Fruit fly (Drosophila melanogaster) whole organism, prepupa: ENCODE results near the gene sno.

Source experiments
- Blimp-1 ChIP-seq: fragments of 200-800 bp; sonication (Bioruptor generic); optimal IDR thresholded peaks from 3 replicates; lab custom pipeline; 2017; ENCODE audit warnings: missing biosample characterization, missing genetic modification characterization, mild to moderate bottlenecking, moderate library complexity, missing genetic modification reagents
- CG11762 ChIP-seq: fragments of 200-800 bp; sonication (Bioruptor generic); optimal IDR thresholded peaks from 3 replicates; lab custom pipeline; 2016; ENCODE audit warnings: missing biosample characterization, missing genetic modification characterization; ENCODE audit not compliant: insufficient read depth
- CG11902 ChIP-seq: fragments of 200-800 bp; sonication (Bioruptor generic); optimal IDR thresholded peaks from 3 replicates; lab custom pipeline; 2016; ENCODE audit warnings: missing biosample characterization, missing genetic modification characterization
- CG15336 ChIP-seq: fragments of 200-800 bp; sonication (Bioruptor generic); IDR thresholded peaks from 2 replicates; pipeline ENCODE4 v1.3.6; 2022; ENCODE audit warnings: missing biosample characterization, missing genetic modification characterization
- CG1621 ChIP-seq: fragments of 200-800 bp; sonication (Bioruptor generic); optimal IDR thresholded peaks from 3 replicates; lab custom pipeline; 2018; ENCODE audit warnings: missing biosample characterization, mild to moderate bottlenecking, missing genetic modification characterization
- CG16779 ChIP-seq: fragments of 200-800 bp; sonication (Bioruptor generic); optimal IDR thresholded peaks from 3 replicates; lab custom pipeline; 2017; ENCODE audit warnings: missing biosample characterization, mild to moderate bottlenecking, missing genetic modification characterization
- CG31627 ChIP-seq: fragments of 200-800 bp; sonication (Bioruptor generic); optimal IDR thresholded peaks from 3 replicates; lab custom pipeline; 2016; ENCODE audit warnings: missing biosample characterization, missing genetic modification characterization
- CG3919 ChIP-seq: fragments of 200-800 bp; sonication (Bioruptor generic); optimal IDR thresholded peaks from 3 replicates; lab custom pipeline; 2016; ENCODE audit warnings: missing biosample characterization, missing genetic modification characterization
- CG4318 ChIP-seq: fragments of 200-800 bp; sonication (Bioruptor generic); optimal IDR thresholded peaks from 3 replicates; lab custom pipeline; 2017; ENCODE audit warnings: missing biosample characterization, mild to moderate bottlenecking, missing genetic modification characterization
- CG6163 ChIP-seq: fragments of 200-800 bp; sonication (Bioruptor generic); IDR thresholded peaks from 3 replicates; pipeline ENCODE4 v1.3.6; 2022; ENCODE audit warnings: missing biosample characterization, missing genetic modification characterization
- CG6276 ChIP-seq: fragments of 200-800 bp; sonication (Bioruptor generic); optimal IDR thresholded peaks from 2 replicates; lab custom pipeline; 2017; ENCODE audit warnings: missing biosample characterization, mild to moderate bottlenecking, missing genetic modification characterization
- CG6792 ChIP-seq: fragments of 200-800 bp; sonication (Bioruptor generic); optimal IDR thresholded peaks from 3 replicates; lab custom pipeline; 2016; ENCODE audit warnings: missing biosample characterization, missing genetic modification characterization
- CG6808 ChIP-seq: fragments of 200-800 bp; sonication (Bioruptor generic); optimal IDR thresholded peaks from 3 replicates; lab custom pipeline; 2017; ENCODE audit warnings: missing biosample characterization, missing genetic modification characterization, mild to moderate bottlenecking, moderate library complexity, missing genetic modification reagents
- CG6854 ChIP-seq: fragments of 200-800 bp; sonication (Bioruptor generic); optimal IDR thresholded peaks from 2 replicates; lab custom pipeline; 2017; ENCODE audit warnings: missing biosample characterization, mild to moderate bottlenecking, missing genetic modification characterization
- CG7368 ChIP-seq: fragments of 200-800 bp; sonication (Bioruptor generic); optimal IDR thresholded peaks from 3 replicates; lab custom pipeline; 2016; ENCODE audit warnings: missing biosample characterization, missing genetic modification characterization
- CG8119 ChIP-seq: fragments of 200-800 bp; sonication (Bioruptor generic); IDR thresholded peaks from 3 replicates; pipeline ENCODE4 v1.3.6; 2022; ENCODE audit warnings: missing biosample characterization, missing genetic modification characterization
- CG8632 ChIP-seq: fragments of 200-800 bp; sonication (Bioruptor generic); optimal IDR thresholded peaks from 3 replicates; lab custom pipeline; 2016; ENCODE audit warnings: missing biosample characterization, missing genetic modification characterization
- CG9139 ChIP-seq: fragments of 200-800 bp; sonication (Bioruptor generic); optimal IDR thresholded peaks from 3 replicates; lab custom pipeline; 2017; ENCODE audit warnings: missing biosample characterization, mild to moderate bottlenecking, missing genetic modification characterization
- Eip75B ChIP-seq: fragments of 200-800 bp; sonication (Bioruptor generic); optimal IDR thresholded peaks from 3 replicates; lab custom pipeline; 2016; ENCODE audit warnings: missing biosample characterization, missing genetic modification characterization
- Eip78C ChIP-seq: fragments of 200-800 bp; sonication (Bioruptor generic); peaks from one replicate; lab custom pipeline; 2016; ENCODE audit warnings: missing biosample characterization, missing genetic modification characterization
- Eip93F ChIP-seq: fragments of 200-800 bp; sonication (Bioruptor generic); optimal IDR thresholded peaks from 2 replicates; lab custom pipeline; 2016; ENCODE audit warnings: missing biosample characterization, mild to moderate bottlenecking, missing genetic modification characterization
- Ets21C ChIP-seq: fragments of 200-800 bp; sonication (Bioruptor generic); optimal IDR thresholded peaks from 3 replicates; lab custom pipeline; 2016; ENCODE audit warnings: missing biosample characterization, missing genetic modification characterization
- Ets96B ChIP-seq: fragments of 200-800 bp; optimal IDR thresholded peaks from 2 replicates; lab custom pipeline; 2019; ENCODE audit warnings: missing biosample characterization, mild to moderate bottlenecking, missing genetic modification characterization, moderate library complexity
- Gug ChIP-seq: fragments of 200-800 bp; sonication (Bioruptor generic); IDR thresholded peaks from 2 replicates; pipeline ENCODE4 v1.3.6; 2022; ENCODE audit warnings: missing biosample characterization, missing genetic modification characterization
- Hr38 ChIP-seq: sonication (Bioruptor generic); optimal IDR thresholded peaks from 2 replicates; lab custom pipeline; 2016; ENCODE audit warnings: missing biosample characterization, missing genetic modification characterization
- Hr39 ChIP-seq: fragments of 200-800 bp; sonication (Bioruptor generic); optimal IDR thresholded peaks from 2 replicates; lab custom pipeline; 2016; ENCODE audit warnings: missing biosample characterization, missing genetic modification characterization
- Hr4 ChIP-seq: fragments of 200-800 bp; sonication (Bioruptor generic); optimal IDR thresholded peaks from 3 replicates; lab custom pipeline; 2016; ENCODE audit warnings: missing biosample characterization, missing genetic modification characterization
- Met ChIP-seq: fragments of 200-800 bp; sonication (Bioruptor generic); optimal IDR thresholded peaks from 3 replicates; lab custom pipeline; 2016; ENCODE audit warnings: missing biosample characterization, missing genetic modification characterization
- Smox ChIP-seq: fragments of 200-800 bp; sonication (Bioruptor generic); optimal IDR thresholded peaks from 3 replicates; lab custom pipeline; 2016; ENCODE audit warnings: missing biosample characterization, missing genetic modification characterization
- Sox102F ChIP-seq: fragments of 200-800 bp; sonication (Bioruptor generic); optimal IDR thresholded peaks from 2 replicates; lab custom pipeline; 2016; ENCODE audit warnings: missing biosample characterization, mild to moderate bottlenecking, missing genetic modification characterization
- Sox14 ChIP-seq: fragments of 200-800 bp; sonication (Bioruptor generic); optimal IDR thresholded peaks from 3 replicates; lab custom pipeline; 2016; ENCODE audit warnings: missing biosample characterization, missing genetic modification characterization
- Sox15 ChIP-seq: fragments of 200-800 bp; sonication (Bioruptor generic); optimal IDR thresholded peaks from 3 replicates; lab custom pipeline; 2016; ENCODE audit warnings: missing biosample characterization, missing genetic modification characterization
- achi ChIP-seq: fragments of 200-800 bp; sonication (Bioruptor generic); optimal IDR thresholded peaks from 3 replicates; lab custom pipeline; 2016; ENCODE audit warnings: missing biosample characterization, missing genetic modification characterization
- acj6 ChIP-seq: fragments of 200-800 bp; sonication (Bioruptor generic); optimal IDR thresholded peaks from 3 replicates; lab custom pipeline; 2016; ENCODE audit warnings: missing biosample characterization, missing genetic modification characterization
- cyc ChIP-seq: fragments of 200-800 bp; sonication (Bioruptor generic); optimal IDR thresholded peaks from 3 replicates; lab custom pipeline; 2016; ENCODE audit warnings: missing biosample characterization, missing genetic modification characterization
- dac ChIP-seq: fragments of 200-800 bp; sonication (Bioruptor generic); optimal IDR thresholded peaks from 2 replicates; lab custom pipeline; 2017; ENCODE audit warnings: missing biosample characterization, mild to moderate bottlenecking, missing genetic modification characterization
- dsx ChIP-seq: fragments of 200-800 bp; optimal IDR thresholded peaks from 3 replicates; lab custom pipeline; 2019; ENCODE audit warnings: missing biosample characterization, mild to moderate bottlenecking, missing genetic modification characterization, moderate library complexity; ENCODE audit not compliant: poor library complexity, severe bottlenecking
- eg ChIP-seq: fragments of 200-800 bp; sonication (Bioruptor generic); IDR thresholded peaks from 3 replicates; pipeline ENCODE4 v1.3.6; 2022; ENCODE audit warnings: missing biosample characterization, missing genetic modification characterization
- esn ChIP-seq: fragments of 200-800 bp; sonication (Bioruptor generic); optimal IDR thresholded peaks from 2 replicates; lab custom pipeline; 2016; ENCODE audit warnings: missing biosample characterization, mild to moderate bottlenecking, missing genetic modification characterization, moderate library complexity
- fd59A ChIP-seq: fragments of 200-800 bp; sonication (Bioruptor generic); optimal IDR thresholded peaks from 2 replicates; lab custom pipeline; 2017; ENCODE audit warnings: missing biosample characterization, mild to moderate bottlenecking, missing genetic modification characterization, missing genetic modification reagents
- fkh ChIP-seq: fragments of 200-800 bp; sonication (Bioruptor generic); optimal IDR thresholded peaks from 3 replicates; lab custom pipeline; 2017; ENCODE audit warnings: missing biosample characterization, mild to moderate bottlenecking, missing genetic modification characterization, moderate library complexity
- lz ChIP-seq: fragments of 200-800 bp; sonication (Bioruptor generic); optimal IDR thresholded peaks from 3 replicates; lab custom pipeline; 2016; ENCODE audit warnings: missing biosample characterization, missing genetic modification characterization
- net ChIP-seq: fragments of 200-800 bp; sonication (Bioruptor generic); optimal IDR thresholded peaks from 3 replicates; lab custom pipeline; 2016; ENCODE audit warnings: missing biosample characterization, missing genetic modification characterization
- pdm3 ChIP-seq: fragments of 200-800 bp; sonication (Bioruptor generic); optimal IDR thresholded peaks from 3 replicates; lab custom pipeline; 2016; ENCODE audit warnings: missing biosample characterization, missing genetic modification characterization
- salr ChIP-seq, 2 experiments: fragments of 200-800 bp; sonication (Bioruptor generic); optimal IDR thresholded peaks; 3 replicates each; lab custom pipeline; 2016 to 2018; ENCODE audit warnings: missing biosample characterization in 2 of 2, missing genetic modification characterization in 2 of 2, mild to moderate bottlenecking in 1 of 2
- spab ChIP-seq: fragments of 200-800 bp; sonication (Bioruptor generic); optimal IDR thresholded peaks from 2 replicates; lab custom pipeline; 2017; ENCODE audit warnings: missing biosample characterization, mild to moderate bottlenecking, missing genetic modification characterization, missing genetic modification reagents
- topi ChIP-seq: fragments of 200-800 bp; sonication (Bioruptor generic); optimal IDR thresholded peaks from 3 replicates; lab custom pipeline; 2016; ENCODE audit warnings: missing biosample characterization, missing genetic modification characterization

Gene sno

dm6 chrX:13254442-13254841 is 43.0 kb upstream of the sno start (continued):
- peak; percentile 34 for TF ChIP-seq CG6854 (GFP tag; lab: Kevin White, UChicago)
- TF ChIP-seq Hr39 (GFP tag; lab: Kevin White, UChicago), result no peak
- TF ChIP-seq CG9139 (GFP tag; lab: Kevin White, UChicago), result peak; percentile 0
- TF ChIP-seq CG6792 (GFP tag; lab: Kevin White, UChicago), result no peak
- no peak for TF ChIP-seq lz (GFP tag; lab: Kevin White, UChicago)
- TF ChIP-seq eg (GFP tag; lab: Robert Waterston, UW), result peak; percentile 51; the same call in 1 of the 3 replicates
- no peak for TF ChIP-seq Blimp-1 (GFP tag; lab: Kevin White, UChicago)
- TF ChIP-seq CG3919 (GFP tag; lab: Kevin White, UChicago), result no peak
- peak; percentile 50 for TF ChIP-seq fkh (GFP tag; lab: Kevin White, UChicago)
- no peak for TF ChIP-seq spab
- TF ChIP-seq topi (GFP tag; lab: Kevin White, UChicago), result peak; percentile 2
- no peak for TF ChIP-seq Eip93F (GFP tag; lab: Kevin White, UChicago)
- no peak for TF ChIP-seq dsx (GFP tag; lab: Kevin White, UChicago)
- no peak for TF ChIP-seq CG8119 (GFP tag; lab: Robert Waterston, UW)

DNA sequence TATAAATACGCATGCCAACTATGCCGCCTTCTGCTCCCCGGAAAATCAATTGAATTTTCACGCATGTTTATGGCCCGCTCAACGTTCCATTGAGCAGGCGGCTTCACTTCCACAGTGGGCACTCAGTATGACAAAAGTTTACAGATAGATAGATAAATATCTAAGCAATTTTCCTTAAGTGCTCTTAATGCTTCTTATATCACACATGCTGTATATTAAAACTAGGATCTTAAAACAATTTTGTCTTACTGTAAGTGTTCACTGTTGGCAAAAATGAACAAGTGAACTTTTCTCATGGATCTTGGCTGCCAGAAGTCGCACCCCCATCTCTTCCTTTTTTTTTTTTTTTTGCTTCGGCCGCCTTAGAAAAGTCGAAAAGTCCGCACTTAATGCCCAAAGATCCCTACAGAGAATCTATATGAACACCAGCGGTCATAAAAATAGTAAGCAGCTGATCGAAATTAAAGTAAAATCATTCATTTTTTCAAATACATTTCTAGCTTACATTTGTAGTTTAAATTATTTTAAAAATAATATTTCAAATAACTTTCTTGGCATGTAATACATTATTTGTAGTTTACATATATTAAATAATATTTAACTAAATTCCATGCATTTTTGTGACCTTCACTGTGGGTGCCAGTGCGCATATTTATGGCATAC is 41.7 kb upstream of the sno start:
- no peak for TF ChIP-seq Eip93F (GFP tag; lab: Kevin White, UChicago)
- TF ChIP-seq Hr39 (GFP tag; lab: Kevin White, UChicago), result no peak
- TF ChIP-seq cyc, result no peak
- peak; percentile 41 for TF ChIP-seq pdm3
- TF ChIP-seq CG6792 (GFP tag; lab: Kevin White, UChicago), result no peak
- TF ChIP-seq Smox, result no peak
- TF ChIP-seq CG15336, result peak; percentile 58
- peak; percentile 59; the same call in 2 of the 3 replicates for TF ChIP-seq CG8119 (GFP tag; lab: Robert Waterston, UW)
- no peak for TF ChIP-seq Sox15 (GFP tag; lab: Kevin White, UChicago)
- TF ChIP-seq CG6808, result no peak
- peak; percentile 54; the same call in 2 of the 3 replicates for TF ChIP-seq eg (GFP tag; lab: Robert Waterston, UW)
- no peak for TF ChIP-seq dac (GFP tag; lab: Kevin White, UChicago)
- peak; percentile 73 for TF ChIP-seq Eip78C (GFP tag; lab: Kevin White, UChicago)
- TF ChIP-seq CG4318 (GFP tag; lab: Kevin White, UChicago), result peak; percentile 11
- TF ChIP-seq spab, result no peak
- TF ChIP-seq CG11902, result no peak
- TF ChIP-seq CG6854 (GFP tag; lab: Kevin White, UChicago), result no peak
- TF ChIP-seq Blimp-1 (GFP tag; lab: Kevin White, UChicago), result no peak
- TF ChIP-seq CG6276, result peak; percentile 31
- no peak for TF ChIP-seq Met
- no peak for TF ChIP-seq CG8632
- no peak for TF ChIP-seq fkh (GFP tag; lab: Kevin White, UChicago)
- TF ChIP-seq CG31627 (GFP tag; lab: Kevin White, UChicago), result no peak
- no peak for TF ChIP-seq CG1621 (tag; lab: Kevin White, UChicago)
- no peak for TF ChIP-seq Eip75B (GFP tag; lab: Kevin White, UChicago)
- peak in 1 of 2 experiments; percentile 22 for TF ChIP-seq salr (GFP tag; optimal IDR thresholded peaks at IDR 0.05; lab: Kevin White, UChicago)
- TF ChIP-seq acj6 (GFP tag; lab: Kevin White, UChicago), result no peak
- TF ChIP-seq CG11762 (GFP tag; lab: Kevin White, UChicago), result no peak
- no peak for TF ChIP-seq achi
- TF ChIP-seq fd59A (GFP tag; lab: Kevin White, UChicago), result no peak
- no peak for TF ChIP-seq CG7368 (GFP tag; lab: Kevin White, UChicago)
- TF ChIP-seq Sox14, result peak; percentile 24
- 0 out of 2 replicates have a peak, but pooled peaks have one; percentile 30 for TF ChIP-seq Gug
- no peak for TF ChIP-seq topi (GFP tag; lab: Kevin White, UChicago)
- TF ChIP-seq Sox102F, result no peak
- no peak for TF ChIP-seq net (GFP tag; lab: Kevin White, UChicago)
- TF ChIP-seq Ets96B (tag; lab: Kevin White, UChicago), result no peak
- no peak for TF ChIP-seq CG16779 (tag; lab: Kevin White, UChicago)
- 0 out of 3 replicates have a peak, but pooled peaks have one; percentile 14 for TF ChIP-seq CG6163
- TF ChIP-seq Hr4 (GFP tag; lab: Kevin White, UChicago), result peak; percentile 64
- no peak for TF ChIP-seq Hr38 (GFP tag; lab: Kevin White, UChicago)
- no peak for TF ChIP-seq Ets21C (GFP tag; lab: Kevin White, UChicago)
- TF ChIP-seq esn, result no peak
